Fruit fly (Drosophila melanogaster): Measurements from ENCODE around the gene CG34247.

DNA sequence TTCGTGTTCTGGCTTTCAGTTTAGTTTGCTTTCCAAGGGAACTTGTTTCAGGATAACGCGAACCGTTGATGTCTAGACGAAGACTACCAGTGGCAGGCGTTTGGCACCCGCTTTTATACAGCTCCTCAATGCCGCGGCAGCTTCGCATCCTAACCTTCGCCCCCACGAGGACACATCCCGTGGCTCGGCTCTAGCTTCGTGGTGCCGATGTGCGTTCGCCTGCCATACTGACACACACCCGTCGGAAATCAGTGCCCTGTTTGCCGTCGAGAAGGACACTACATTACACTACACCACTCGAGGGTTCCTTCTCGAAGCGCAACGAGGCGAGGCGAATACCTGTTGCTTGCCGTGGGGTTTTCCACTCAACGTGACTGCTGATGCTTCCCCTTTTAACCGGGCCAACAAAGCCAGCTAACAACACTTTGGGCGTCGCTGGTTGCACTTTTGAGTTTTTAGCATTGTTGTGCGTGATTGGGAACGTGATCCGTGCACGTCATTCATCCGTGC, 4.2 kb downstream of the CG34247 start, which contains the start of gene CG13054:
- TF ChIP-seq CTCF (optimal IDR thresholded peaks at IDR 0.05) (no peak), CG8478 (optimal IDR thresholded peaks at IDR 0.05) (no peak)

All from S2 (cell line).